Fruit fly (Drosophila melanogaster) whole organism, wandering third instar larva: ENCODE results near the gene CG10359.

ENCODE experiments used
- Dif ChIP-seq: fragments of 200-275, 200-300 bp; sonication (Bioruptor generic); optimal IDR thresholded peaks from 2 replicates; lab custom pipeline; 2018; ENCODE audit warnings: missing biosample characterization, missing genetic modification characterization; ENCODE audit not compliant: partially characterized antibody
- GATAd ChIP-seq: sonication (Bioruptor generic); optimal IDR thresholded peaks from 2 replicates; lab custom pipeline; 2016; ENCODE audit warnings: missing biosample characterization, missing genetic modification characterization
- Rel ChIP-seq, 2 experiments: fragments of 200-800 bp; sonication (Bioruptor generic) in 1 of 2; optimal IDR thresholded peaks; 2 replicates in 1 of 2; 3 replicates in 1 of 2; lab custom pipeline; 2016 to 2019; ENCODE audit warnings: mild to moderate bottlenecking in 2 of 2, missing biosample characterization in 2 of 2, missing genetic modification characterization in 2 of 2, moderate library complexity in 1 of 2
- Sp1 ChIP-seq: fragments of 200-800 bp; sonication (Bioruptor generic); optimal IDR thresholded peaks from 3 replicates; lab custom pipeline; 2019; ENCODE audit warnings: missing biosample characterization, mild to moderate bottlenecking, missing genetic modification characterization, moderate library complexity
- br ChIP-seq: fragments of 200-800 bp; sonication (Bioruptor generic); optimal IDR thresholded peaks from 2 replicates; lab custom pipeline; 2016; ENCODE audit warnings: missing biosample characterization, missing genetic modification characterization
- rgr ChIP-seq: fragments of 200-800 bp; sonication (Bioruptor generic); optimal IDR thresholded peaks from 3 replicates; lab custom pipeline; 2016; ENCODE audit warnings: missing biosample characterization, mild to moderate bottlenecking, missing genetic modification characterization

DNA sequence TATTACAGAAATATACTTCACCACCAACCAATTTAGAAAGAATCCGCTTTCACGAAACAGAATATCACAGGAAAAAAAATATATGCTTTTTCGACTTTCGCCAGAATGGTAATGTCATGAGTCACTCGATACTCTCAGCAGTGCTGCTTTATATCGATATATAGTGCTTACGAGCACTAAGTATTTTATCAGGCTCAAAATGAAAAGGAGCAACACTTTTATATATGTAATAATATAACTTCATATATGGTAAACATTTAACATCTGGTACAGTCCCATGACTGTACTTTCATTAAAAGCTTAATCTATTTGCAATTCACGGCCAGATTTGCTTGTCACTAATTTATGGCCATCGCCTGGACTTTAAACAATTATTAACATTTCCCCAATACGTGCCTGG, 42.7 kb downstream of the CG10359 start, which contains the start of gene CG10862:
- no peak for TF ChIP-seq GATAd (GFP tag; lab: Kevin White, UChicago)
- no peak for TF ChIP-seq br (GFP tag; lab: Kevin White, UChicago)
- TF ChIP-seq Dif (GFP tag; lab: Kevin White, UChicago), result no peak
- no peak for TF ChIP-seq rgr
- no peak for TF ChIP-seq Sp1 (GFP tag; lab: Kevin White, UChicago)
- no peak for TF ChIP-seq Rel (GFP tag; optimal IDR thresholded peaks at IDR 0.05; lab: Kevin White, UChicago)
- no peak for TF ChIP-seq Rel (tag; optimal IDR thresholded peaks at IDR 0.05; lab: Kevin White, UChicago)
